Fruit fly (Drosophila melanogaster) whole organism, embryonic: ENCODE measurements around the gene CG14696.

ENCODE experiments used
- Atf6 ChIP-seq: fragments of 200-800 bp; sonication (Bioruptor generic); IDR thresholded peaks from 2 replicates; pipeline ENCODE4 v1.3.6; 2022; ENCODE audit warnings: missing biosample characterization, missing genetic modification characterization
- CG10979 ChIP-seq: fragments of 200-800 bp; sonication (Bioruptor generic); optimal IDR thresholded peaks from 2 replicates; lab custom pipeline; 2018; ENCODE audit warnings: missing biosample characterization, mild to moderate bottlenecking, missing genetic modification characterization, moderate library complexity
- CG14014 ChIP-seq: fragments of 200-800 bp; sonication (Bioruptor generic); IDR thresholded peaks from 2 replicates; pipeline ENCODE4 v1.3.6; 2022; ENCODE audit warnings: missing biosample characterization, missing genetic modification characterization
- CG14050 ChIP-seq: fragments of 200-800 bp; sonication (Bioruptor generic); IDR thresholded peaks from 3 replicates; pipeline ENCODE4 v1.3.6; 2022; ENCODE audit warnings: missing biosample characterization, missing genetic modification characterization
- CG34422 ChIP-seq: fragments of 200-800 bp; sonication (Bioruptor generic); IDR thresholded peaks from 3 replicates; pipeline ENCODE4 v1.3.6; 2022; ENCODE audit warnings: missing biosample characterization, missing genetic modification characterization
- CG7556 ChIP-seq: fragments of 200-800 bp; sonication (Bioruptor generic); optimal IDR thresholded peaks from 2 replicates; lab custom pipeline; 2017; ENCODE audit warnings: missing biosample characterization, mild to moderate bottlenecking, missing genetic modification characterization
- CG9727 ChIP-seq: fragments of 200-800 bp; sonication (Bioruptor generic); optimal IDR thresholded peaks from 3 replicates; lab custom pipeline; 2017; ENCODE audit warnings: missing biosample characterization, mild to moderate bottlenecking, missing genetic modification characterization
- HLH4C ChIP-seq: fragments of 200-800 bp; sonication (Bioruptor generic); IDR thresholded peaks from 3 replicates; pipeline ENCODE4 v1.3.6; 2022; ENCODE audit warnings: missing biosample characterization, missing genetic modification characterization; ENCODE audit not compliant: partially characterized antibody
- Mad ChIP-seq: fragments of 200-800 bp; sonication (Bioruptor generic); optimal IDR thresholded peaks from 2 replicates; lab custom pipeline; 2016; ENCODE audit warnings: missing biosample characterization, missing genetic modification characterization
- Spps ChIP-seq: fragments of 200-800 bp; sonication (Bioruptor generic); optimal IDR thresholded peaks from 2 replicates; lab custom pipeline; 2018; ENCODE audit warnings: missing biosample characterization, mild to moderate bottlenecking, missing genetic modification characterization
- ase ChIP-seq: fragments of 200-800 bp; sonication (Bioruptor generic); IDR thresholded peaks from 3 replicates; pipeline ENCODE4 v1.3.6; 2022; ENCODE audit warnings: missing biosample characterization, missing genetic modification characterization
- fd96Cb ChIP-seq: fragments of 200-800 bp; sonication (Bioruptor generic); optimal IDR thresholded peaks from 2 replicates; lab custom pipeline; 2018; ENCODE audit warnings: missing biosample characterization, mild to moderate bottlenecking, missing genetic modification characterization, moderate library complexity
- fru ChIP-seq: fragments of >200 bp; optimal IDR thresholded peaks from 2 replicates; lab custom pipeline; 2017
- lmd ChIP-seq: fragments of 200-800 bp; sonication (Bioruptor generic); IDR thresholded peaks from 2 replicates; pipeline ENCODE4 v1.3.6; 2022; ENCODE audit warnings: missing biosample characterization, missing genetic modification characterization
- onecut ChIP-seq: fragments of 200-800 bp; sonication (Bioruptor generic); IDR thresholded peaks from 2 replicates; pipeline ENCODE4 v1.3.6; 2022; ENCODE audit warnings: missing biosample characterization, missing genetic modification characterization
- sens-2 ChIP-seq: fragments of 200-800 bp; sonication (Bioruptor generic); IDR thresholded peaks from 2 replicates; pipeline ENCODE4 v1.3.6; 2022; ENCODE audit warnings: missing biosample characterization, missing genetic modification characterization
- tx ChIP-seq: fragments of 200-800 bp; sonication (Bioruptor generic); optimal IDR thresholded peaks from 2 replicates; lab custom pipeline; 2016; ENCODE audit warnings: missing biosample characterization, missing genetic modification characterization
- zfh1 ChIP-seq: fragments of 200-800 bp; sonication (Bioruptor generic); IDR thresholded peaks from 3 replicates; pipeline ENCODE4 v1.3.6; 2022; ENCODE audit warnings: missing biosample characterization, missing genetic modification characterization

The CG14696 gene

DNA sequence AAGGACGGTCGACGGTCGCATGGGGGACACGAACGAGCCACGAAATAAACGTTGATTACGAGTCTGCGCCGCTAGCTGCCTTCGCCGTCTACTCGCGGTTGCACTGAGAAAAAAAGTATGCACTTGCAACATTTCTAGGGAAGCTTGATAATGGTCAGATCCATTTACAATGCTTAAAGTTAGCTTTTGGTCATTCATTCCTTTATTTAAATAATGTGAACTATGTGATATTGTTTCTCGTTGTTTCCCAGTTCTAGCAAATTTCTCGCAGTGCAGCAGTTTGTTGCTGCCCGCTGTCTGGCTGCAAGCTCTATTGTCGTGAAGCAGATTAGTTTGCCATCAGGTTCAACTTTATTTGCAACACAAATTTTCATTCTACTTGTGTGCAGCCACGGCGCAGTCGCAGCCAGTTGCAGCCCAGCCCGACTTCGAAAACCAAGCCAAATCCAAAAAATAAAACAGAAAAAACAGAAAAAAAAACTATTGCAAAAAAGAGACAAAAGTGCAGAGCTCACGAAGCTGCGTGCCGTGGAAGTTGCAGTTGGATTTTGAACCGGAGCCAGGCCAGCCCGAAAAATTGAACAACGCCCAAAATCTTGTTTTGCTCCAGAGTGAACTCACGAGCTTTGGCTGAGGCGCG lies 52.2 kb downstream of the CG14696 start (continued):
- TF ChIP-seq lmd (GFP tag; lab: Robert Waterston, UW) (peak; percentile 24; the same call in 1 of the 2 replicates), onecut (GFP tag; lab: Robert Waterston, UW) (no peak), CG34422 (GFP tag; lab: Robert Waterston, UW) (0 out of 3 replicates have a peak, but pooled peaks have one; percentile 16), zfh1 (GFP tag; lab: Robert Waterston, UW) (peak; percentile 55; the same call in 1 of the 3 replicates), tx (GFP tag; lab: Kevin White, UChicago) (no peak), ase (GFP tag; lab: Robert Waterston, UW) (0 out of 3 replicates have a peak, but pooled peaks have one; percentile 17), CG7556 (GFP tag; lab: Kevin White, UChicago) (no peak), CG9727 (GFP tag; lab: Kevin White, UChicago) (peak; percentile 8), CG14050 (no peak), fd96Cb (tag; lab: Kevin White, UChicago) (peak; percentile 27), Mad (GFP tag; lab: Kevin White, UChicago) (no peak), CG14014 (GFP tag; lab: Robert Waterston, UW) (no peak), Atf6 (GFP tag; lab: Robert Waterston, UW) (no peak), Spps (tag; lab: Kevin White, UChicago) (no peak), sens-2 (no peak), HLH4C (no peak), fru (lab: Kevin White, UChicago) (no peak), CG10979 (tag; lab: Kevin White, UChicago) (peak; percentile 27)
